Fruit fly (Drosophila melanogaster) whole organism, embryonic: ENCODE results near the gene Mon1.
A peak's percentile ranks its signal among the peaks of the same experiment; 100 is the strongest.

ENCODE experiments used
- Bgb ChIP-seq: fragments of 200-800 bp; sonication (Bioruptor generic); IDR thresholded peaks from 2 replicates; pipeline ENCODE4 v1.3.6; 2022; ENCODE audit warnings: missing biosample characterization, missing genetic modification characterization; ENCODE audit not compliant: partially characterized antibody
- CG10321 ChIP-seq: fragments of 200-800 bp; sonication (Bioruptor generic); IDR thresholded peaks from 2 replicates; pipeline ENCODE4 v1.3.6; 2022; ENCODE audit warnings: missing biosample characterization, missing genetic modification characterization
- CG10366 ChIP-seq: fragments of 200-800 bp; sonication (Bioruptor generic); IDR thresholded peaks from 2 replicates; pipeline ENCODE4 v1.3.6; 2022; ENCODE audit warnings: missing biosample characterization, missing genetic modification characterization
- CG11093 ChIP-seq: fragments of 200-800 bp; sonication (Bioruptor generic); IDR thresholded peaks from 3 replicates; pipeline ENCODE4 v1.3.6; 2022; ENCODE audit warnings: missing biosample characterization, missing genetic modification characterization
- CG11560 ChIP-seq: fragments of 200-800 bp; sonication (Bioruptor generic); IDR thresholded peaks from 3 replicates; pipeline ENCODE4 v1.3.6; 2022; ENCODE audit warnings: missing biosample characterization, missing genetic modification characterization
- CG12942 ChIP-seq: fragments of 200-800 bp; sonication (Bioruptor generic); optimal IDR thresholded peaks from 3 replicates; lab custom pipeline; 2016; ENCODE audit warnings: missing biosample characterization, missing genetic modification characterization
- CG13123 ChIP-seq: fragments of 200-800 bp; sonication (Bioruptor generic); optimal IDR thresholded peaks from 2 replicates; lab custom pipeline; 2016; ENCODE audit warnings: missing biosample characterization, missing genetic modification characterization
- CG16779 ChIP-seq: fragments of 200-800 bp; sonication (Bioruptor generic); IDR thresholded peaks from 2 replicates; pipeline ENCODE4 v1.3.6; 2022; ENCODE audit warnings: missing biosample characterization, missing genetic modification characterization
- CG17361 ChIP-seq: fragments of 200-800 bp; sonication (Bioruptor generic); IDR thresholded peaks from 3 replicates; pipeline ENCODE4 v1.3.6; 2022; ENCODE audit warnings: missing biosample characterization, missing genetic modification characterization
- CG17568 ChIP-seq: fragments of 200-800 bp; sonication (Bioruptor generic); optimal IDR thresholded peaks from 2 replicates; lab custom pipeline; 2018; ENCODE audit warnings: missing biosample characterization, mild to moderate bottlenecking, missing genetic modification characterization, moderate library complexity
- CG18011 ChIP-seq: fragments of 200-800 bp; sonication (Bioruptor generic); optimal IDR thresholded peaks from 2 replicates; lab custom pipeline; 2017; ENCODE audit warnings: missing biosample characterization, missing genetic modification characterization, mild to moderate bottlenecking, moderate library complexity, missing genotype
- CG2199 ChIP-seq: fragments of 200-800 bp; sonication (Bioruptor generic); IDR thresholded peaks from 3 replicates; pipeline ENCODE4 v1.3.6; 2022; ENCODE audit warnings: missing biosample characterization, missing genetic modification characterization
- CG2712 ChIP-seq: fragments of 200-800 bp; optimal IDR thresholded peaks from 3 replicates; lab custom pipeline; 2019; ENCODE audit warnings: missing biosample characterization, mild to moderate bottlenecking, missing genetic modification characterization, moderate library complexity
- CG30403 ChIP-seq: fragments of 200-800 bp; sonication (Bioruptor generic); optimal IDR thresholded peaks from 3 replicates; lab custom pipeline; 2016; ENCODE audit warnings: missing biosample characterization, missing genetic modification characterization
- CG3847 ChIP-seq: fragments of 200-800 bp; sonication (Bioruptor generic); IDR thresholded peaks from 2 replicates; pipeline ENCODE4 v1.3.6; 2022; ENCODE audit warnings: missing biosample characterization, missing genetic modification characterization
- CG6254 ChIP-seq: fragments of 200-800 bp; sonication (Bioruptor generic); optimal IDR thresholded peaks from 3 replicates; lab custom pipeline; 2017; ENCODE audit warnings: mild to moderate bottlenecking, missing biosample characterization, missing genetic modification reagents, missing genetic modification characterization
- CG8290 ChIP-seq, 3 experiments: fragments of 200-800 bp; sonication (Bioruptor generic); optimal IDR thresholded peaks; 2 replicates each; lab custom pipeline; 2016 to 2019; ENCODE audit warnings: missing biosample characterization in 3 of 3, missing genetic modification characterization in 3 of 3, mild to moderate bottlenecking in 2 of 3, moderate library complexity in 1 of 3
- CrebB ChIP-seq: fragments of 200-800 bp; sonication (Bioruptor generic); optimal IDR thresholded peaks from 3 replicates; lab custom pipeline; 2018; ENCODE audit warnings: missing biosample characterization, mild to moderate bottlenecking, missing genetic modification characterization
- D ChIP-seq, 2 experiments: fragments of 200-800 bp in 1 of 2; fragments of >200 bp in 1 of 2; sonication (Bioruptor generic) in 1 of 2; optimal IDR thresholded peaks; 2 replicates in 1 of 2; 3 replicates in 1 of 2; lab custom pipeline; 2017; ENCODE audit warnings: mild to moderate bottlenecking in 1 of 2, missing biosample characterization in 1 of 2, missing genetic modification characterization in 1 of 2, missing genetic modification reagents in 1 of 2
- Dip2 ChIP-seq: fragments of 200-800 bp; sonication (Bioruptor generic); IDR thresholded peaks from 2 replicates; pipeline ENCODE4 v1.3.6; 2022; ENCODE audit warnings: missing biosample characterization, missing genetic modification characterization
- NC2α ChIP-seq: fragments of 200-800 bp; sonication (Bioruptor generic); optimal IDR thresholded peaks from 2 replicates; lab custom pipeline; 2016; ENCODE audit warnings: missing biosample characterization, missing genetic modification characterization
- Trl ChIP-seq, 3 experiments: fragments of >200 bp in 2 of 3; fragments of 200-800 bp in 1 of 3; sonication (Bioruptor generic) in 1 of 3; optimal IDR thresholded peaks; 2 replicates in 1 of 3; 3 replicates in 2 of 3; lab custom pipeline; 2016 to 2017; ENCODE audit warnings: missing biosample characterization in 1 of 3, missing genetic modification characterization in 1 of 3
- ara ChIP-seq: fragments of 200-800 bp; sonication (Bioruptor generic); IDR thresholded peaks from 2 replicates; pipeline ENCODE4 v1.3.6; 2022; ENCODE audit warnings: missing biosample characterization, missing genetic modification characterization
- az2 ChIP-seq: fragments of 200-800 bp; sonication (Bioruptor generic); optimal IDR thresholded peaks from 3 replicates; lab custom pipeline; 2016; ENCODE audit warnings: missing biosample characterization, missing genetic modification characterization
- bsh ChIP-seq, 2 experiments: fragments of 200-800 bp; sonication (Bioruptor generic); optimal IDR thresholded peaks; 2 replicates each; lab custom pipeline; 2017 to 2018; ENCODE audit warnings: mild to moderate bottlenecking in 2 of 2, missing biosample characterization in 2 of 2, missing genetic modification characterization in 2 of 2, moderate library complexity in 1 of 2
- cad ChIP-seq: fragments of >200 bp; optimal IDR thresholded peaks from 2 replicates; lab custom pipeline; 2017; ENCODE audit warnings: missing biosample characterization, missing genetic modification characterization
- chif ChIP-seq, 2 experiments: fragments of 200-800 bp; sonication (Bioruptor generic); optimal IDR thresholded peaks; 3 replicates each; lab custom pipeline; 2016; ENCODE audit warnings: missing biosample characterization in 2 of 2, missing genetic modification characterization in 2 of 2
- ci ChIP-seq: fragments of 200-800 bp; sonication (Bioruptor generic); IDR thresholded peaks from 3 replicates; pipeline ENCODE4 v1.3.6; 2022; ENCODE audit warnings: missing biosample characterization, missing genetic modification characterization
- dmrt11E ChIP-seq: fragments of 200-800 bp; sonication (Bioruptor generic); optimal IDR thresholded peaks from 3 replicates; lab custom pipeline; 2018; ENCODE audit warnings: missing biosample characterization, mild to moderate bottlenecking, missing genetic modification characterization, moderate library complexity
- eyg ChIP-seq: fragments of 200-800 bp; sonication (Bioruptor generic); optimal IDR thresholded peaks from 3 replicates; lab custom pipeline; 2016; ENCODE audit warnings: missing biosample characterization, missing genetic modification characterization
- fd64A ChIP-seq: fragments of 200-800 bp; sonication (Bioruptor generic); optimal IDR thresholded peaks from 3 replicates; lab custom pipeline; 2018; ENCODE audit warnings: missing biosample characterization, mild to moderate bottlenecking, missing genetic modification characterization
- fru ChIP-seq: fragments of >200 bp; optimal IDR thresholded peaks from 2 replicates; lab custom pipeline; 2017
- fu2 ChIP-seq: fragments of 200-800 bp; sonication (Bioruptor generic); optimal IDR thresholded peaks from 2 replicates; lab custom pipeline; 2016; ENCODE audit warnings: missing biosample characterization, missing genetic modification characterization
- gcm2 ChIP-seq: fragments of 200-800 bp; sonication (Bioruptor generic); optimal IDR thresholded peaks from 2 replicates; lab custom pipeline; 2016; ENCODE audit warnings: missing biosample characterization, missing genetic modification characterization
- ham ChIP-seq: fragments of 200-800 bp; sonication (Bioruptor generic); IDR thresholded peaks from 2 replicates; pipeline ENCODE4 v1.3.6; 2022; ENCODE audit warnings: missing biosample characterization, missing genetic modification characterization
- ken ChIP-seq: fragments of 200-800 bp; sonication (Bioruptor generic); IDR thresholded peaks from 3 replicates; pipeline ENCODE4 v1.3.6; 2022; ENCODE audit warnings: missing biosample characterization, missing genetic modification characterization
- mld ChIP-seq: fragments of 200-800 bp; sonication (Bioruptor generic); IDR thresholded peaks from 3 replicates; pipeline ENCODE4 v1.3.6; 2022; ENCODE audit warnings: missing biosample characterization, missing genetic modification characterization; ENCODE audit not compliant: partially characterized antibody
- nmo ChIP-seq: fragments of 200-800 bp; sonication (Bioruptor generic); optimal IDR thresholded peaks from 2 replicates; lab custom pipeline; 2018; ENCODE audit warnings: missing biosample characterization, mild to moderate bottlenecking, missing genetic modification characterization, moderate library complexity
- odd ChIP-seq: fragments of 200-800 bp; sonication (Bioruptor generic); optimal IDR thresholded peaks from 2 replicates; lab custom pipeline; 2017; ENCODE audit warnings: missing biosample characterization, mild to moderate bottlenecking, missing genetic modification characterization
- pb ChIP-seq: fragments of 200-800 bp; sonication (Bioruptor generic); optimal IDR thresholded peaks from 3 replicates; lab custom pipeline; 2016; ENCODE audit warnings: missing biosample characterization, missing genetic modification characterization
- rib ChIP-seq: fragments of 200-800 bp; sonication (Bioruptor generic); IDR thresholded peaks from 2 replicates; pipeline ENCODE4 v1.3.6; 2022; ENCODE audit warnings: missing biosample characterization, missing genetic modification characterization
- ro ChIP-seq: fragments of 200-800 bp; sonication (Bioruptor generic); IDR thresholded peaks from 2 replicates; pipeline ENCODE4 v1.3.6; 2022; ENCODE audit warnings: missing biosample characterization, missing genetic modification characterization
- shn ChIP-seq: fragments of 200-800 bp; sonication (Bioruptor generic); optimal IDR thresholded peaks from 3 replicates; lab custom pipeline; 2016; ENCODE audit warnings: missing biosample characterization, missing genetic modification characterization
- sob ChIP-seq: fragments of 200-800 bp; sonication (Bioruptor generic); IDR thresholded peaks from 2 replicates; pipeline ENCODE4 v1.3.6; 2022; ENCODE audit warnings: missing biosample characterization, missing genetic modification characterization
- sr ChIP-seq: fragments of 200-800 bp; sonication (Bioruptor generic); IDR thresholded peaks from 3 replicates; pipeline ENCODE4 v1.3.6; 2022; ENCODE audit warnings: missing biosample characterization, missing genetic modification characterization
- tll ChIP-seq, 2 experiments: fragments of 200-800 bp in 1 of 2; fragments of >200 bp in 1 of 2; sonication (Bioruptor generic) in 1 of 2; optimal IDR thresholded peaks; 2 replicates each; lab custom pipeline; 2017 to 2019; ENCODE audit warnings: missing biosample characterization in 2 of 2, missing genetic modification characterization in 2 of 2, mild to moderate bottlenecking in 1 of 2, moderate library complexity in 1 of 2
- tna ChIP-seq: fragments of 200-800 bp; sonication (Bioruptor generic); IDR thresholded peaks from 2 replicates; pipeline ENCODE4 v1.3.6; 2022; ENCODE audit warnings: missing biosample characterization, missing genetic modification characterization; ENCODE audit not compliant: partially characterized antibody
- trh ChIP-seq: fragments of 200-800 bp; sonication (Bioruptor generic); optimal IDR thresholded peaks from 2 replicates; lab custom pipeline; 2016; ENCODE audit warnings: missing biosample characterization, missing genetic modification characterization
- unpg ChIP-seq: fragments of 200-800 bp; sonication (Bioruptor generic); optimal IDR thresholded peaks from 3 replicates; lab custom pipeline; 2018; ENCODE audit warnings: missing biosample characterization, mild to moderate bottlenecking, missing genetic modification characterization, moderate library complexity
- yki ChIP-seq: fragments of >200 bp; optimal IDR thresholded peaks from 3 replicates; lab custom pipeline; 2018

The Mon1 gene

DNA sequence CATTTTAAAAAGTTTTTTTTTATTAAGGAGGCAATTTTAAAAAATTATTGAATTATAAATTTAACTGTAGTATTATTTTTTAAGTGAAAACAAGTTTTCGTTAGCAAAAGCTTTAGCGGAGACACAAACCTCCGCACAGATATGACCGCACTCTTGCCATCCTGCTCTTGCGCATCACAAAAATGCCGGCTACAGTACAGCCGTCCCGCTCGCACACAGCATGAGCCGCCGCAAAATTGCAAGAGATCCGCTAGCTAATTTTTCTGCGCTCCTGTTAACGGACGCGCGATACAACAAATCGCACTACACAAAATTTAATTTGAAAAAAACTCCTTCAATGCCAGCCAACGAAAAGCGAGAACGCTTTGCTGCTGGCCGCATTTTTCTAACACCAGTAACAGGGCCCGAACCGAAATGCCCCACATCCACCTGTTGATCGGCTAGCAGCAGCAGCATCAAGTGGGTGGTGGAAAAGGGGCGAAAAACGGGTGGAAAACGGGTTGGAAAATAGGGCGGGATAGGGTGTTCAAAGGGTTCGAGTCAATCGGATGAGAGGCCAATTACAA is 40.3 kb upstream of the Mon1 start (continued):
- TF ChIP-seq Trl (optimal IDR thresholded peaks at IDR 0.05; lab: Kevin White, UChicago) (no peak), Trl (GFP tag; optimal IDR thresholded peaks at IDR 0.05; lab: Kevin White, UChicago) (no peak), CG10321 (GFP tag; lab: Robert Waterston, UW) (peak; percentile 100), shn (GFP tag; lab: Kevin White, UChicago) (peak; percentile 13), fru (no peak), CG6254 (peak; percentile 51), CG11093 (GFP tag; lab: Robert Waterston, UW) (no peak), odd (GFP tag; lab: Kevin White, UChicago) (no peak), D (optimal IDR thresholded peaks at IDR 0.05; lab: Kevin White, UChicago) (no peak), D (GFP tag; optimal IDR thresholded peaks at IDR 0.05; lab: Kevin White, UChicago) (no peak), sob (GFP tag; lab: Robert Waterston, UW) (peak; percentile 68), CG13123 (GFP tag; lab: Kevin White, UChicago) (no peak), az2 (peak; percentile 39), CG17361 (no peak), rib (GFP tag; lab: Robert Waterston, UW) (peak; percentile 66; the same call in 1 of the 2 replicates), fd64A (GFP tag; lab: Kevin White, UChicago) (no peak), CG16779 (GFP tag; lab: Robert Waterston, UW) (no peak), trh (GFP tag; lab: Kevin White, UChicago) (no peak), CG10366 (GFP tag; lab: Robert Waterston, UW) (peak; percentile 13; the same call in 1 of the 2 replicates), tll (GFP tag; optimal IDR thresholded peaks at IDR 0.05; lab: Kevin White, UChicago) (no peak), CG2199 (peak; percentile 83; the same call in 2 of the 3 replicates), Dip2 (GFP tag; lab: Robert Waterston, UW) (no peak), ro (no peak), pb (GFP tag; lab: Kevin White, UChicago) (no peak), unpg (peak; percentile 52), CG30403 (peak; percentile 52), CrebB (tag; lab: Kevin White, UChicago) (peak; percentile 68), CG17568 (GFP tag; lab: Kevin White, UChicago) (no peak), CG8290 (GFP tag; optimal IDR thresholded peaks at IDR 0.05; lab: Kevin White, UChicago) (peak; percentile 54), CG8290 (tag; optimal IDR thresholded peaks at IDR 0.05; lab: Kevin White, UChicago) (peak; percentile 14 to 76), ken (GFP tag; lab: Robert Waterston, UW) (no peak), cad (GFP tag; lab: Kevin White, UChicago) (no peak), nmo (GFP tag; lab: Kevin White, UChicago) (peak; percentile 69), sr (no peak), CG11560 (tag; lab: Robert Waterston, UW) (no peak), gcm2 (GFP tag; lab: Kevin White, UChicago) (no peak), CG3847 (peak; percentile 33), CG12942 (GFP tag; lab: Kevin White, UChicago) (peak; percentile 1), ham (GFP tag; lab: Robert Waterston, UW) (no peak), yki (lab: Kevin White, UChicago) (no peak), fu2 (no peak), dmrt11E (tag; lab: Kevin White, UChicago) (peak; percentile 46), Bgb (GFP tag; lab: Robert Waterston, UW) (peak; percentile 72; the same call in 1 of the 2 replicates), bsh (GFP tag; optimal IDR thresholded peaks at IDR 0.05; lab: Kevin White, UChicago) (peak in 1 of 2 experiments; percentile 55), CG2712 (tag; lab: Kevin White, UChicago) (peak; percentile 52), chif (GFP tag; optimal IDR thresholded peaks at IDR 0.05; lab: Kevin White, UChicago) (no peak), ara (GFP tag; lab: Robert Waterston, UW) (peak; percentile 36; the same call in 1 of the 2 replicates), CG18011 (GFP tag; lab: Kevin White, UChicago) (no peak), tna (GFP tag; lab: Robert Waterston, UW) (peak; percentile 68; the same call in 1 of the 2 replicates), mld (GFP tag; lab: Robert Waterston, UW) (peak; percentile 51; the same call in 1 of the 3 replicates), NC2α (no peak), eyg (GFP tag; lab: Kevin White, UChicago) (no peak), ci (GFP tag; lab: Robert Waterston, UW) (peak; percentile 54; the same call in 1 of the 3 replicates)
